Worm (Caenorhabditis elegans): ENCODE results near the gene srh-180.

DNA sequence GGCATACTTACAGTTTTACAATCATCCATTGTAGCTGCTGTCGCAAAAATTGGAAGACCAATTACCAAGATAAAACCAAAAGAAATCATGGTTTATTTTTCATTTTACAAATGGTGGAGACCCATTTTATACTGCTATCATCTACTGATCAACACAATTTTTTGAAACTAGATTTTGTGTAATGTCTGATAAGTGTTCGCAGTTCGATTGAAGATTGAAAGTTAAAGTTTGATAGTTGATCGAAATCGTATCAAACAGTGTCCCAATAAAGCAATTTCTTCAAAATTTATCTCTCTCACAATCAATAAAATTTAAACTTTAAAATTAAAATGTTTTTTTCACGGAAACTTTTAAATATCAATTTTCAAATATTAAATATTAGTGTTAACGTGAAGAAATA lies 46.2 kb upstream of the srh-180 start, which contains the start of gene T13F3.6:
- TF ChIP-seq him-1 (tag; optimal IDR thresholded peaks at IDR 0.05) (no peak), W03F9.2 (tag; optimal IDR thresholded peaks at IDR 0.05) (no peak)
